Worm (Caenorhabditis elegans) whole organism, early embryonic: ENCODE results near the gene cfap-20.

Experiments used
- B0310.2 ChIP-seq: sonication (generic microtip); optimal IDR thresholded peaks from 2 replicates; lab custom pipeline; 2016; ENCODE audit warnings: mild to moderate bottlenecking, missing genetic modification characterization, missing compliant biosample characterization
- ama-1 ChIP-seq: fragments of 150-350 bp; optimal IDR thresholded peaks from 2 replicates; lab custom pipeline; 2014
- flt-1 ChIP-seq: fragments of 200-800 bp; sonication (Bioruptor generic); IDR thresholded peaks from 2 replicates; pipeline ENCODE4 v1.3.6; 2022; ENCODE audit warnings: missing genetic modification characterization, missing compliant biosample characterization
- hmg-4 ChIP-seq: fragments of 200-800 bp; sonication (Bioruptor generic); optimal IDR thresholded peaks from 2 replicates; lab custom pipeline; 2018; ENCODE audit warnings: mild to moderate bottlenecking, missing genetic modification characterization, missing compliant biosample characterization
- pes-1 ChIP-seq: fragments of 200-800 bp; sonication (Bioruptor generic); IDR thresholded peaks from 2 replicates; pipeline ENCODE4 v1.3.6; 2022; ENCODE audit warnings: missing genetic modification reagents, missing genetic modification characterization, missing compliant biosample characterization

DNA sequence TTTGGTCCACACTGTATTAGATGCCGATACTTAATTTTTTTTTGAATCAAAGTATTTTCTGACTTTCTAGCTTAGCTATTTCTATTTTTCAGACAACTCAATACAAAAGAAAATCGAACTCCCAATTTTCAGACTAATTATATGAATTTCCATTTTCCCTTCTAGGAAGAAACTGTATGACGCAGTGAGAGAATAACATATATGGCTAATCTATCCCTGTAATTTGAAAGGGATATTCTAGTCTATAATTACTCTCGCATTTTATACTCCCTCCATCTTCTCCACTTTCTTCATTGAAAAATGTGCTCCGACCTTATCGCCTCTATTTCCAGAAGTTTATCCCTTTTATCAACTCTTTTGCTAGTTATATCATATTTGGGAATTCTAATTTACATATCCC lies 16.0 kb upstream of the cfap-20 start, which contains the start of gene C54C6.4:
- TF ChIP-seq B0310.2 (tag; lab: Kevin White, UChicago) = no peak
- no peak for TF ChIP-seq ama-1 (lab: Kevin White, UChicago)
- no peak for TF ChIP-seq flt-1
- TF ChIP-seq hmg-4 (GFP tag; lab: Kevin White, UChicago) = no peak
- TF ChIP-seq pes-1 (GFP tag; lab: Robert Waterston, UW) = no peak
